Worm (Caenorhabditis elegans): ENCODE data around the gene cbd-1.

- no peak for TF ChIP-seq jun-1 (tag; optimal IDR thresholded peaks at IDR 0.05)
- no peak for TF ChIP-seq pha-4 (GFP tag; IDR thresholded peaks at IDR 0.05)
- TF ChIP-seq pha-4 (tag; optimal IDR thresholded peaks at IDR 0.05), result no peak
These were observed 20.0 kb upstream of the cbd-1 start for ce11 chrIV:11352768-11353167.
